Fruit fly (Drosophila melanogaster): ENCODE measurements around the gene CG34382.

The CG34382 gene

DNA sequence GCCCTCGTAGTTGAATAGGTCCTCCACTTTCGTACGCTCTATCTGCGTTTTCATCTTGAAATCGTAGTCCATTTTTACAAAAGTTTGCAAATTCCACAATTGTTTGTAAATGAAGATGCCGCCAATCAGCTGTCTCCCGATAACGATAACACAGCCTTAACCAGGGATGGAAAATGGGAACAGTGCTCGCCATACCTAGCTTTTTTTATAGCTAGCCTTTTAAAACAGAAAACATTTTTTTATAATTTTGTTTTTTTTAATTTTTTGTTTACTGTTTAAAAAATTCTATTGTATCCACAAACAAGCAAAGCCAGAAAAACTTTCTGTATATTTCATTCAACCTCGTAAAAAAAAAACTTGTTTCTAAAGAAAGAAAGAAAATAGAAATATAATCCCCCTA is 40.3 kb upstream of the CG34382 start, which contains the start of gene Cdk8 (continued):
- TF ChIP-seq Sry-β (GFP tag; optimal IDR thresholded peaks at IDR 0.05) (peak; percentile 92), MESR4 (GFP tag; optimal IDR thresholded peaks at IDR 0.05) (peak; percentile 26), B-H2 (GFP tag; optimal IDR thresholded peaks at IDR 0.05) (peak; percentile 35), Fer1 (GFP tag; optimal IDR thresholded peaks at IDR 0.05) (peak; percentile 7), CG12155 (GFP tag; optimal IDR thresholded peaks at IDR 0.05) (peak; percentile 15), tap (tag; optimal IDR thresholded peaks at IDR 0.05) (peak; percentile 12), CG2116 (GFP tag; optimal IDR thresholded peaks at IDR 0.05) (peak; percentile 8), CG7963 (GFP tag; IDR thresholded peaks at IDR 0.05; ENCODE audit: partially characterized antibody) (no peak), Xbp1 (GFP tag; optimal IDR thresholded peaks at IDR 0.05) (peak; percentile 41), kni (GFP tag; optimal IDR thresholded peaks at IDR 0.05) (peak; percentile 42), rib (GFP tag; IDR thresholded peaks at IDR 0.05) (0 out of 2 replicates have a peak, but pooled peaks have one; percentile 27), CG10979 (tag; optimal IDR thresholded peaks at IDR 0.05) (peak; percentile 28), CG15479 (GFP tag; optimal IDR thresholded peaks at IDR 0.05) (no peak), CG30403 (GFP tag; optimal IDR thresholded peaks at IDR 0.05) (peak; percentile 56), BEAF-32 (GFP tag; optimal IDR thresholded peaks at IDR 0.05) (peak; percentile 18), Bdp1 (GFP tag; optimal IDR thresholded peaks at IDR 0.05) (no peak), CG12236 (GFP tag; optimal IDR thresholded peaks at IDR 0.05) (no peak), CG34422 (GFP tag; IDR thresholded peaks at IDR 0.05) (peak; percentile 51; the same call in 1 of the 3 replicates), CG15601 (tag; optimal IDR thresholded peaks at IDR 0.05) (peak; percentile 17), CG15514 (GFP tag; optimal IDR thresholded peaks at IDR 0.05) (peak; percentile 39), dm (GFP tag; optimal IDR thresholded peaks at IDR 0.05) (no peak), grau (tag; optimal IDR thresholded peaks at IDR 0.05) (peak; percentile 44), crp (GFP tag; optimal IDR thresholded peaks at IDR 0.05) (peak; percentile 68 to 92), CG10267 (tag; optimal IDR thresholded peaks at IDR 0.05) (peak; percentile 43), fd3F (GFP tag; optimal IDR thresholded peaks at IDR 0.05) (peak; percentile 18), Sry-δ (GFP tag; optimal IDR thresholded peaks at IDR 0.05) (peak; percentile 39)

DNA sequence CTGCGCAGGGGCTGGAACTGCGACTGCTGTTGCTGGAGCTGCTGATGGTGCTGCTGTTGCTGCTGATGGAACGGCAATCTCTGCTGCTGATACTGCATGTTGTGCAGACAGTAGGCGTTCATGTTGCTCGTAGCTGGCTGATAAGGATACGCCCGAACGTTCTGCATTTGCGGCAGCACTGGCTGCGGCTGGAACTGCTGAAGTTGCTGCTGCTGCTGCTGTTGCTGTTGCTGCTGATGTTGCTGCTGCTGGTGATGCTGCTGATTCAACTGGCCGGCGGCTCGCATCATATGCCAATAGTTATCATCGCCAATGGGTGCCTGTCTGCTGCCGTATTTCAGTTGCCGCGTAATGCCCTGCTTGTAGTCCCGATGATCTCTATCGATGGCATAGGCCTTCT is 38.1 kb upstream of the CG34382 start:
- TF ChIP-seq chm (GFP tag; IDR thresholded peaks at IDR 0.05) (no peak), CG10366 (GFP tag; IDR thresholded peaks at IDR 0.05) (no peak), Adf1 (GFP tag; IDR thresholded peaks at IDR 0.05) (no peak), hb (GFP tag; IDR thresholded peaks at IDR 0.05; ENCODE audit: partially characterized antibody) (no peak), Neu2 (GFP tag; optimal IDR thresholded peaks at IDR 0.05; ENCODE audit: borderline replicate concordance) (no peak), CG8478 (optimal IDR thresholded peaks at IDR 0.05) (peak; percentile 44), Dad (GFP tag; optimal IDR thresholded peaks at IDR 0.05) (no peak), Dfd (GFP tag; optimal IDR thresholded peaks at IDR 0.05) (peak in 1 of 2 experiments; percentile 44), mld (GFP tag; IDR thresholded peaks at IDR 0.05; ENCODE audit: partially characterized antibody) (0 out of 3 replicates have a peak, but pooled peaks have one; percentile 34), Ets65A (GFP tag) (peak; percentile 39), amos (GFP tag; IDR thresholded peaks at IDR 0.05; ENCODE audit: partially characterized antibody) (no peak), hkb (optimal IDR thresholded peaks at IDR 0.05) (no peak), hkb (GFP tag; IDR thresholded peaks at IDR 0.05) (no peak), CG9727 (GFP tag; optimal IDR thresholded peaks at IDR 0.05) (no peak), otp (GFP tag; IDR thresholded peaks at IDR 0.05) (no peak), CG8089 (GFP tag; optimal IDR thresholded peaks at IDR 0.05) (no peak), CG3995 (GFP tag; optimal IDR thresholded peaks at IDR 0.05) (no peak), bbx (GFP tag; IDR thresholded peaks at IDR 0.05; ENCODE audit: partially characterized antibody) (no peak)
